Worm (Caenorhabditis elegans) whole organism, L4/young adult: ENCODE data around the gene C18G1.8.

ENCODE experiments used
- W03F9.2 ChIP-seq: fragments of 150-350 bp; optimal IDR thresholded peaks from 2 replicates; lab custom pipeline; 2014; ENCODE audit warnings: missing biosample characterization, missing genetic modification characterization
- him-1 ChIP-seq: sonication (generic microtip); optimal IDR thresholded peaks from 2 replicates; lab custom pipeline; 2016; ENCODE audit warnings: missing genotype, missing genetic modification reagents, missing genetic modification characterization, missing compliant biosample characterization

DNA sequence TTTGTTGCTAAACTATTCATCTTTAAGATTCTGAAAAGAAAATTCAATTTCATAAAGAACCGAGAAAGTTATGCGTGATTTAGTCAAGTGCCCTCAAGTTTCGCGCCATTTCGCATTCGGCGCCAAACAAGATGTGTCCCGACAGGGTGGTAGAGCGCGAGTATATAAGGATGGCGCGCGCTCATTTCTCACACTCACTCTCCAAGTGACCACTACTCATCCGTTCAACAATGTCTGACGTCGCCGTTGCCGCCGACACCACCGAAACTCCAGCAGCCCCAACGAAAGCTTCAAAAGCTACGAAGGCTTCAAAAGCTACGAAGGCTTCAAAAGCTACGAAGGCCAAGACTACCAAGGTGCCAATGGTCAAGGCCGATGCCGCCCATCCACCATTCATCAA, 12.3 kb downstream of the C18G1.8 start, which contains the start of gene hil-4:
- TF ChIP-seq him-1 (no peak), W03F9.2 (tag; lab: Kevin White, UChicago) (no peak)
